Fruit fly (Drosophila melanogaster): ENCODE measurements around the gene CG5888.

- TF ChIP-seq CG10979 (tag; optimal IDR thresholded peaks at IDR 0.05) = no peak
- TF ChIP-seq al (GFP tag; IDR thresholded peaks at IDR 0.05) = no peak
- no peak for TF ChIP-seq tna (GFP tag; IDR thresholded peaks at IDR 0.05; ENCODE audit: partially characterized antibody)
- TF ChIP-seq CG10462 (GFP tag; optimal IDR thresholded peaks at IDR 0.05) = no peak
- TF ChIP-seq grn (GFP tag; optimal IDR thresholded peaks at IDR 0.05) = no peak
- TF ChIP-seq Fer1 (GFP tag; optimal IDR thresholded peaks at IDR 0.05) = no peak
- no peak for TF ChIP-seq Side (GFP tag; optimal IDR thresholded peaks at IDR 0.05)
- TF ChIP-seq lbe (GFP tag; optimal IDR thresholded peaks at IDR 0.05) = no peak
- TF ChIP-seq pb (GFP tag; optimal IDR thresholded peaks at IDR 0.05) = no peak
These were observed 41.0 kb downstream of the CG5888 start for dm6 chr2L:16407305-16407704.
